Worm (Caenorhabditis elegans) whole organism, young adult: Measurements from ENCODE around the gene glb-11.

Experiments used
- B0336.3 ChIP-seq: fragments of 200-800 bp; sonication (Bioruptor generic); IDR thresholded peaks from 2 replicates; pipeline ENCODE4 v1.3.6; 2022; ENCODE audit warnings: missing genetic modification characterization, missing compliant biosample characterization
- F10E7.11 ChIP-seq: sonication (generic microtip); optimal IDR thresholded peaks from 2 replicates; lab custom pipeline; 2017; ENCODE audit warnings: mild to moderate bottlenecking, missing genetic modification characterization, moderate library complexity, missing compliant biosample characterization
- F22D6.2 ChIP-seq: sonication (generic microtip); optimal IDR thresholded peaks from 2 replicates; lab custom pipeline; 2016; ENCODE audit warnings: mild to moderate bottlenecking, missing genetic modification characterization, missing compliant biosample characterization
- F49E8.2 ChIP-seq: sonication (generic microtip); optimal IDR thresholded peaks from 3 replicates; lab custom pipeline; 2017; ENCODE audit warnings: missing genetic modification characterization, mild to moderate bottlenecking, missing compliant biosample characterization, antibody characterized with exemption, moderate library complexity; ENCODE audit not compliant: insufficient read depth
- F55B11.4 ChIP-seq: sonication (generic microtip); optimal IDR thresholded peaks from 2 replicates; lab custom pipeline; 2016; ENCODE audit warnings: missing compliant biosample characterization, missing genetic modification characterization, borderline replicate concordance; ENCODE audit not compliant: insufficient read depth
- K12H6.12 ChIP-seq: fragments of 200-800 bp; sonication (Bioruptor generic); optimal IDR thresholded peaks from 2 replicates; lab custom pipeline; 2018; ENCODE audit warnings: mild to moderate bottlenecking, missing genetic modification characterization, missing compliant biosample characterization
- T07F8.4 ChIP-seq: sonication (generic microtip); optimal IDR thresholded peaks from 2 replicates; lab custom pipeline; 2016; ENCODE audit warnings: mild to moderate bottlenecking, missing genetic modification characterization, moderate library complexity, missing compliant biosample characterization
- T26A5.8 ChIP-seq: sonication (generic microtip); optimal IDR thresholded peaks from 2 replicates; lab custom pipeline; 2016; ENCODE audit warnings: missing genetic modification characterization, missing compliant biosample characterization
- Y53F4B.3 ChIP-seq: fragments of 200-800 bp; sonication (Bioruptor generic); IDR thresholded peaks from 2 replicates; pipeline ENCODE4 v1.3.6; 2022; ENCODE audit warnings: missing genetic modification reagents, missing genetic modification characterization, missing compliant biosample characterization
- Y53G8AR.9 ChIP-seq: fragments of 200-800 bp; sonication (Bioruptor generic); conservative IDR thresholded peaks from 2 replicates; pipeline ENCODE4 v1.3.6; 2022; ENCODE audit warnings: missing genetic modification reagents, missing genetic modification characterization, missing compliant biosample characterization
- Y56A3A.18 ChIP-seq: fragments of 200-800 bp; sonication (Bioruptor generic); IDR thresholded peaks from 2 replicates; pipeline ENCODE4 v1.3.6; 2022; ENCODE audit warnings: missing genetic modification reagents, missing genetic modification characterization, missing compliant biosample characterization
- aptf-2 ChIP-seq: fragments of 200-800 bp; sonication (Bioruptor generic); conservative IDR thresholded peaks from 2 replicates; pipeline ENCODE4 v1.3.6; 2022; ENCODE audit warnings: missing genetic modification reagents, missing genetic modification characterization, missing compliant biosample characterization
- bed-2 ChIP-seq: fragments of 200-800 bp; sonication (Bioruptor generic); IDR thresholded peaks from 2 replicates; pipeline ENCODE4 v1.3.6; 2022; ENCODE audit warnings: missing genetic modification reagents, missing genetic modification characterization, missing compliant biosample characterization
- ccch-3 ChIP-seq: fragments of 200-800 bp; sonication (Bioruptor generic); optimal IDR thresholded peaks from 2 replicates; lab custom pipeline; 2018; ENCODE audit warnings: mild to moderate bottlenecking, missing genetic modification characterization, missing compliant biosample characterization
- cebp-1 ChIP-seq, 2 experiments: fragments of 200-800 bp in 1 of 2; sonication (Bioruptor generic) in 1 of 2; sonication (generic microtip) in 1 of 2; IDR thresholded peaks in 1 of 2; optimal IDR thresholded peaks in 1 of 2; 2 replicates each; pipeline versions ENCODE4 v1.3.6 to Lab custom; 2017 to 2022; ENCODE audit warnings: missing compliant biosample characterization in 2 of 2, missing genetic modification characterization in 2 of 2, mild to moderate bottlenecking in 1 of 2, missing genetic modification reagents in 1 of 2, moderate library complexity in 1 of 2
- ceh-58 ChIP-seq: fragments of 200-800 bp; sonication (Bioruptor generic); IDR thresholded peaks from 2 replicates; pipeline ENCODE4 v1.3.6; 2022; ENCODE audit warnings: missing genetic modification characterization, missing compliant biosample characterization
- ceh-79 ChIP-seq: sonication (generic microtip); optimal IDR thresholded peaks from 2 replicates; lab custom pipeline; 2017; ENCODE audit warnings: mild to moderate bottlenecking, missing genetic modification characterization, missing compliant biosample characterization
- ceh-91 ChIP-seq: fragments of 200-800 bp; sonication (Bioruptor generic); IDR thresholded peaks from 2 replicates; pipeline ENCODE4 v1.3.6; 2022; ENCODE audit warnings: missing genetic modification reagents, missing genetic modification characterization, missing compliant biosample characterization
- chd-7 ChIP-seq: sonication (generic microtip); optimal IDR thresholded peaks from 2 replicates; lab custom pipeline; 2016; ENCODE audit warnings: mild to moderate bottlenecking, missing genetic modification characterization, moderate library complexity, missing compliant biosample characterization
- dpff-1 ChIP-seq: sonication (generic microtip); optimal IDR thresholded peaks from 2 replicates; lab custom pipeline; 2017; ENCODE audit warnings: mild to moderate bottlenecking, missing genetic modification characterization, missing compliant biosample characterization
- dpl-1 ChIP-seq: fragments of 150-350 bp; optimal IDR thresholded peaks from 2 replicates; lab custom pipeline; 2014; ENCODE audit warnings: missing biosample characterization, missing genetic modification reagents, missing genetic modification characterization
- egl-18 ChIP-seq: fragments of 200-800 bp; sonication (Bioruptor generic); IDR thresholded peaks from 2 replicates; pipeline ENCODE4 v1.3.6; 2022; ENCODE audit warnings: missing genetic modification reagents, missing genetic modification characterization, missing compliant biosample characterization
- egl-44 ChIP-seq: fragments of 200-800 bp; sonication (Bioruptor generic); IDR thresholded peaks from 2 replicates; pipeline ENCODE4 v1.3.6; 2022; ENCODE audit warnings: missing genetic modification reagents, missing genetic modification characterization, missing compliant biosample characterization
- gei-17 ChIP-seq: fragments of 200-800 bp; sonication (Bioruptor generic); optimal IDR thresholded peaks from 2 replicates; lab custom pipeline; 2018; ENCODE audit warnings: mild to moderate bottlenecking, missing genetic modification characterization, missing compliant biosample characterization
- him-1 ChIP-seq: sonication (generic microtip); optimal IDR thresholded peaks from 2 replicates; lab custom pipeline; 2016; ENCODE audit warnings: missing genotype, missing genetic modification reagents, missing genetic modification characterization, missing compliant biosample characterization
- hmg-20 ChIP-seq: fragments of 200-800 bp; sonication (Bioruptor generic); IDR thresholded peaks from 2 replicates; pipeline ENCODE4 v1.3.6; 2022; ENCODE audit warnings: missing genetic modification reagents, missing genetic modification characterization, missing compliant biosample characterization
- hrde-1 ChIP-seq: sonication (generic microtip); optimal IDR thresholded peaks from 2 replicates; lab custom pipeline; 2016; ENCODE audit warnings: missing genetic modification characterization, mild to moderate bottlenecking, missing compliant biosample characterization, moderate library complexity, missing genotype, missing genetic modification reagents, borderline replicate concordance
- hsf-1 ChIP-seq: fragments of 200-800 bp; sonication (Bioruptor generic); IDR thresholded peaks from 2 replicates; pipeline ENCODE4 v1.3.6; 2022; ENCODE audit warnings: missing genetic modification reagents, missing genetic modification characterization, missing compliant biosample characterization
- let-526 ChIP-seq: fragments of 200-800 bp; sonication (Bioruptor generic); IDR thresholded peaks from 2 replicates; pipeline ENCODE4 v1.3.6; 2022; ENCODE audit warnings: missing genetic modification reagents, missing genetic modification characterization, missing compliant biosample characterization
- lir-1 ChIP-seq: fragments of 200-800 bp; sonication (Bioruptor generic); conservative IDR thresholded peaks from 2 replicates; pipeline ENCODE4 v1.3.6; 2022; ENCODE audit warnings: missing genetic modification reagents, missing genetic modification characterization, missing compliant biosample characterization
- lsl-1 ChIP-seq: fragments of 200-800 bp; sonication (Bioruptor generic); optimal IDR thresholded peaks from 2 replicates; lab custom pipeline; 2018; ENCODE audit warnings: mild to moderate bottlenecking, missing genetic modification characterization, moderate library complexity, missing compliant biosample characterization
- madf-6 ChIP-seq: fragments of 200-800 bp; sonication (Bioruptor generic); IDR thresholded peaks from 2 replicates; pipeline ENCODE4 v1.3.6; 2022; ENCODE audit warnings: missing genetic modification reagents, missing genetic modification characterization, missing compliant biosample characterization
- mes-4 ChIP-seq: sonication (generic microtip); optimal IDR thresholded peaks from 2 replicates; lab custom pipeline; 2016; ENCODE audit warnings: missing genotype, missing genetic modification characterization, missing compliant biosample characterization
- mxl-1 ChIP-seq: sonication (generic microtip); optimal IDR thresholded peaks from 2 replicates; lab custom pipeline; 2016; ENCODE audit warnings: missing genetic modification characterization, missing compliant biosample characterization
- nfya-2 ChIP-seq: fragments of 200-800 bp; sonication (Bioruptor generic); IDR thresholded peaks from 2 replicates; pipeline ENCODE4 v1.3.6; 2022; ENCODE audit warnings: missing genetic modification reagents, missing genetic modification characterization, missing compliant biosample characterization
- nhr-179 ChIP-seq: sonication (generic microtip); optimal IDR thresholded peaks from 2 replicates; lab custom pipeline; 2016; ENCODE audit warnings: mild to moderate bottlenecking, missing genetic modification characterization, missing compliant biosample characterization
- nhr-80 ChIP-seq: sonication (generic microtip); optimal IDR thresholded peaks from 2 replicates; lab custom pipeline; 2016; ENCODE audit warnings: missing genetic modification characterization, missing compliant biosample characterization
- rcor-1 ChIP-seq: fragments of 200-800 bp; sonication (Bioruptor generic); IDR thresholded peaks from 2 replicates; pipeline ENCODE4 v1.3.6; 2022; ENCODE audit warnings: missing genetic modification reagents, missing genetic modification characterization, missing compliant biosample characterization
- rpc-1 ChIP-seq, 2 experiments: fragments of 150-350 bp in 1 of 2; sonication (generic microtip) in 1 of 2; optimal IDR thresholded peaks; 2 replicates each; lab custom pipeline; 2014 to 2018; ENCODE audit warnings: missing biosample characterization in 1 of 2, missing genetic modification characterization in 1 of 2, missing genetic modification reagents in 1 of 2, missing genotype in 1 of 2
- sea-2 ChIP-seq: fragments of 200-800 bp; sonication (Bioruptor generic); IDR thresholded peaks from 2 replicates; pipeline ENCODE4 v1.3.6; 2022; ENCODE audit warnings: missing genetic modification characterization, missing compliant biosample characterization
- snpc-1.3 ChIP-seq: sonication (generic microtip); optimal IDR thresholded peaks from 2 replicates; lab custom pipeline; 2017; ENCODE audit warnings: missing genetic modification characterization, mild to moderate bottlenecking, missing compliant biosample characterization, antibody characterized with exemption, moderate library complexity, missing genotype, missing genetic modification reagents; ENCODE audit not compliant: insufficient read depth
- somi-1 ChIP-seq: fragments of 200-800 bp; sonication (Bioruptor generic); optimal IDR thresholded peaks from 2 replicates; lab custom pipeline; 2018; ENCODE audit warnings: mild to moderate bottlenecking, missing genetic modification characterization, missing compliant biosample characterization
- tbp1 ChIP-seq: fragments of 200-800 bp; sonication (Bioruptor generic); optimal IDR thresholded peaks from 2 replicates; lab custom pipeline; 2018; ENCODE audit warnings: mild to moderate bottlenecking, missing genetic modification characterization, missing compliant biosample characterization
- unc-62 ChIP-seq: fragments of 150-350 bp; optimal IDR thresholded peaks from 2 replicates; lab custom pipeline; 2014; ENCODE audit warnings: missing biosample characterization, missing genetic modification reagents, missing genetic modification characterization
- xnd-1 ChIP-seq: sonication (generic microtip); optimal IDR thresholded peaks from 2 replicates; lab custom pipeline; 2016; ENCODE audit warnings: missing genotype, missing genetic modification reagents, missing genetic modification characterization, missing compliant biosample characterization
- ztf-18 ChIP-seq: sonication (generic microtip); optimal IDR thresholded peaks from 2 replicates; lab custom pipeline; 2016; ENCODE audit warnings: missing genotype, mild to moderate bottlenecking, missing genetic modification characterization, missing compliant biosample characterization
- ztf-26 ChIP-seq: sonication (generic microtip); optimal IDR thresholded peaks from 2 replicates; lab custom pipeline; 2017; ENCODE audit warnings: missing genetic modification characterization, missing compliant biosample characterization
- ztf-28 ChIP-seq: fragments of 200-800 bp; sonication (Bioruptor generic); IDR thresholded peaks from 2 replicates; pipeline ENCODE4 v1.3.6; 2022; ENCODE audit warnings: missing genetic modification reagents, missing genetic modification characterization, missing compliant biosample characterization
- ztf-3 ChIP-seq: fragments of 200-800 bp; sonication (Bioruptor generic); optimal IDR thresholded peaks from 2 replicates; lab custom pipeline; 2018; ENCODE audit warnings: mild to moderate bottlenecking, missing genetic modification characterization, missing compliant biosample characterization

The glb-11 gene

ce11 chrIII:4018095-4018498 lies 26.1 kb upstream of the glb-11 start (continued):
- no peak for TF ChIP-seq hsf-1 (GFP tag; lab: Robert Waterston, UW)
- peak; percentile 99 for TF ChIP-seq cebp-1 (GFP tag; IDR thresholded peaks at IDR 0.05; lab: Robert Waterston, UW)
- TF ChIP-seq cebp-1 (tag; optimal IDR thresholded peaks at IDR 0.05; lab: Kevin White, UChicago): peak; percentile 100
- TF ChIP-seq Y53G8AR.9: no peak
- no peak for TF ChIP-seq rpc-1 (optimal IDR thresholded peaks at IDR 0.05; lab: Kevin White, UChicago)
- no peak for TF ChIP-seq rpc-1 (tag; optimal IDR thresholded peaks at IDR 0.05; lab: Kevin White, UChicago)
- TF ChIP-seq F22D6.2 (tag; lab: Kevin White, UChicago): no peak
- no peak for TF ChIP-seq B0336.3 (GFP tag; lab: Robert Waterston, UW)
- no peak for TF ChIP-seq mxl-1 (tag; lab: Kevin White, UChicago)
- TF ChIP-seq chd-7 (tag; lab: Kevin White, UChicago): no peak
- no peak for TF ChIP-seq gei-17 (GFP tag; lab: Kevin White, UChicago)
- no peak for TF ChIP-seq Y53F4B.3 (GFP tag; lab: Robert Waterston, UW)
- no peak for TF ChIP-seq aptf-2 (GFP tag; lab: Robert Waterston, UW)
- no peak for TF ChIP-seq xnd-1 (tag; lab: Kevin White, UChicago)
- TF ChIP-seq lir-1: no peak
- no peak for TF ChIP-seq F49E8.2 (tag; lab: Kevin White, UChicago)
- no peak for TF ChIP-seq ztf-3 (GFP tag; lab: Kevin White, UChicago)
- no peak for TF ChIP-seq egl-44 (GFP tag; lab: Robert Waterston, UW)
- no peak for TF ChIP-seq tbp1 (GFP tag; lab: Kevin White, UChicago)
- peak; percentile 83 for TF ChIP-seq K12H6.12 (tag; lab: Kevin White, UChicago)
- no peak for TF ChIP-seq ceh-91
- no peak for TF ChIP-seq nhr-179
- TF ChIP-seq F55B11.4 (tag; lab: Kevin White, UChicago): no peak
- TF ChIP-seq sea-2 (GFP tag; lab: Robert Waterston, UW): no peak
- no peak for TF ChIP-seq bed-2
- no peak for TF ChIP-seq nfya-2
- no peak for TF ChIP-seq let-526
- TF ChIP-seq F10E7.11: no peak
- TF ChIP-seq rcor-1 (GFP tag; lab: Robert Waterston, UW): 0 out of 2 replicates have a peak, but pooled peaks have one; percentile 12
- no peak for TF ChIP-seq Y56A3A.18 (GFP tag; lab: Robert Waterston, UW)
- TF ChIP-seq unc-62 (GFP tag; lab: Kevin White, UChicago): peak; percentile 76
- no peak for TF ChIP-seq T07F8.4 (tag; lab: Kevin White, UChicago)
- TF ChIP-seq mes-4 (tag; lab: Kevin White, UChicago): no peak
- no peak for TF ChIP-seq ztf-26 (tag; lab: Kevin White, UChicago)
- TF ChIP-seq ceh-58 (GFP tag; lab: Robert Waterston, UW): no peak
- TF ChIP-seq dpff-1 (tag; lab: Kevin White, UChicago): no peak
- no peak for TF ChIP-seq madf-6 (GFP tag; lab: Robert Waterston, UW)
- peak; percentile 43 for TF ChIP-seq somi-1 (GFP tag; lab: Kevin White, UChicago)
- no peak for TF ChIP-seq T26A5.8 (tag; lab: Kevin White, UChicago)
- TF ChIP-seq egl-18: no peak
- TF ChIP-seq ccch-3 (GFP tag; lab: Kevin White, UChicago): no peak
- TF ChIP-seq ztf-18 (tag; lab: Kevin White, UChicago): peak; percentile 31
- no peak for TF ChIP-seq snpc-1.3 (tag; lab: Kevin White, UChicago)
- no peak for TF ChIP-seq ztf-28 (GFP tag; lab: Robert Waterston, UW)
- TF ChIP-seq him-1: no peak
- TF ChIP-seq hmg-20 (GFP tag; lab: Robert Waterston, UW): no peak
- TF ChIP-seq dpl-1 (GFP tag; lab: Kevin White, UChicago): no peak
- no peak for TF ChIP-seq hrde-1 (tag; lab: Kevin White, UChicago)
- no peak for TF ChIP-seq nhr-80 (tag; lab: Kevin White, UChicago)
- TF ChIP-seq lsl-1 (GFP tag; lab: Kevin White, UChicago): no peak
- no peak for TF ChIP-seq ceh-79
